Fruit fly (Drosophila melanogaster) whole organism, embryonic: ENCODE measurements around the gene upd1.
A peak's percentile ranks its signal among the peaks of the same experiment; 100 is the strongest.

Experiments used
- Adf1 ChIP-seq: fragments of 200-800 bp; sonication (Bioruptor generic); IDR thresholded peaks from 2 replicates; pipeline ENCODE4 v1.3.6; 2022; ENCODE audit warnings: missing biosample characterization, missing genetic modification characterization
- Atf-2 ChIP-seq: fragments of 200-800 bp; sonication (Bioruptor generic); optimal IDR thresholded peaks from 2 replicates; lab custom pipeline; 2016; ENCODE audit warnings: missing biosample characterization, missing genetic modification characterization
- CG11085 ChIP-seq: fragments of 200-800 bp; sonication (Bioruptor generic); IDR thresholded peaks from 2 replicates; pipeline ENCODE4 v1.3.6; 2022; ENCODE audit warnings: missing biosample characterization, missing genetic modification characterization
- CG12391 ChIP-seq: fragments of 200-800 bp; sonication (Bioruptor generic); optimal IDR thresholded peaks from 3 replicates; lab custom pipeline; 2018; ENCODE audit warnings: missing biosample characterization, mild to moderate bottlenecking, missing genetic modification characterization, moderate library complexity
- CG13287 ChIP-seq: fragments of 200-800 bp; sonication (Bioruptor generic); IDR thresholded peaks from 2 replicates; pipeline ENCODE4 v1.3.6; 2022; ENCODE audit warnings: missing biosample characterization, missing genetic modification characterization; ENCODE audit not compliant: partially characterized antibody
- CG14860 ChIP-seq: fragments of 200-800 bp; sonication (Bioruptor generic); IDR thresholded peaks from 3 replicates; pipeline ENCODE4 v1.3.6; 2022; ENCODE audit warnings: missing biosample characterization, missing genetic modification characterization; ENCODE audit not compliant: partially characterized antibody
- CG16815 ChIP-seq: fragments of 200-800 bp; sonication (Bioruptor generic); optimal IDR thresholded peaks from 3 replicates; lab custom pipeline; 2017; ENCODE audit warnings: missing biosample characterization, mild to moderate bottlenecking, missing genetic modification characterization
- CG18262 ChIP-seq: fragments of 200-800 bp; optimal IDR thresholded peaks from 3 replicates; lab custom pipeline; 2019; ENCODE audit warnings: missing biosample characterization, mild to moderate bottlenecking, missing genetic modification characterization, moderate library complexity
- CG2120 ChIP-seq: fragments of 200-800 bp; sonication (Bioruptor generic); optimal IDR thresholded peaks from 3 replicates; lab custom pipeline; 2016; ENCODE audit warnings: missing biosample characterization, missing genetic modification characterization
- CG2199 ChIP-seq: fragments of 200-800 bp; sonication (Bioruptor generic); IDR thresholded peaks from 3 replicates; pipeline ENCODE4 v1.3.6; 2022; ENCODE audit warnings: missing biosample characterization, missing genetic modification characterization
- CG2202 ChIP-seq: fragments of 200-800 bp; sonication (Bioruptor generic); optimal IDR thresholded peaks from 2 replicates; lab custom pipeline; 2018; ENCODE audit warnings: missing biosample characterization, mild to moderate bottlenecking, missing genetic modification characterization
- CG30020 ChIP-seq: fragments of 200-800 bp; optimal IDR thresholded peaks from 2 replicates; lab custom pipeline; 2019; ENCODE audit warnings: missing biosample characterization, mild to moderate bottlenecking, missing genetic modification characterization, moderate library complexity
- CG4707 ChIP-seq: fragments of 200-800 bp; sonication (Bioruptor generic); optimal IDR thresholded peaks from 2 replicates; lab custom pipeline; 2018; ENCODE audit warnings: missing biosample characterization, mild to moderate bottlenecking, missing genetic modification characterization, moderate library complexity
- CG7987 ChIP-seq: fragments of 200-800 bp; sonication (Bioruptor generic); optimal IDR thresholded peaks from 2 replicates; lab custom pipeline; 2018; ENCODE audit warnings: missing biosample characterization, mild to moderate bottlenecking, missing genetic modification characterization, moderate library complexity
- CG8290 ChIP-seq, 3 experiments: fragments of 200-800 bp; sonication (Bioruptor generic); optimal IDR thresholded peaks; 2 replicates each; lab custom pipeline; 2016 to 2019; ENCODE audit warnings: missing biosample characterization in 3 of 3, missing genetic modification characterization in 3 of 3, mild to moderate bottlenecking in 2 of 3, moderate library complexity in 1 of 3
- CTCF ChIP-seq: fragments of 200-800 bp; sonication (Bioruptor generic); optimal IDR thresholded peaks from 2 replicates; lab custom pipeline; 2017; ENCODE audit warnings: missing biosample characterization, mild to moderate bottlenecking, missing genetic modification characterization, moderate library complexity
- CoRest ChIP-seq: fragments of 200-800 bp; sonication (Bioruptor generic); optimal IDR thresholded peaks from 3 replicates; lab custom pipeline; 2018; ENCODE audit warnings: missing biosample characterization, mild to moderate bottlenecking, missing genetic modification characterization, moderate library complexity
- Dbx ChIP-seq: fragments of 200-800 bp; sonication (Bioruptor generic); IDR thresholded peaks from 3 replicates; pipeline ENCODE4 v1.3.6; 2022; ENCODE audit warnings: missing biosample characterization, missing genetic modification characterization
- Ets65A ChIP-seq: fragments of 200-800 bp; sonication (Bioruptor generic); peaks from one replicate; lab custom pipeline; 2016; ENCODE audit warnings: missing biosample characterization, missing genetic modification characterization
- HLH4C ChIP-seq: fragments of 200-800 bp; sonication (Bioruptor generic); IDR thresholded peaks from 3 replicates; pipeline ENCODE4 v1.3.6; 2022; ENCODE audit warnings: missing biosample characterization, missing genetic modification characterization; ENCODE audit not compliant: partially characterized antibody
- HLHmδ ChIP-seq: fragments of 200-800 bp; sonication (Bioruptor generic); optimal IDR thresholded peaks from 2 replicates; lab custom pipeline; 2018; ENCODE audit warnings: missing biosample characterization, mild to moderate bottlenecking, missing genetic modification characterization, moderate library complexity
- Hey ChIP-seq: fragments of 200-800 bp; sonication (Bioruptor generic); optimal IDR thresholded peaks from 3 replicates; lab custom pipeline; 2018; ENCODE audit warnings: missing biosample characterization, mild to moderate bottlenecking, missing genetic modification characterization
- Hr78 ChIP-seq, 2 experiments: fragments of 200-800 bp in 1 of 2; fragments of >200 bp in 1 of 2; sonication (Bioruptor generic) in 1 of 2; optimal IDR thresholded peaks; 2 replicates each; lab custom pipeline; 2017 to 2019; ENCODE audit warnings: missing biosample characterization in 2 of 2, missing genetic modification characterization in 2 of 2, mild to moderate bottlenecking in 1 of 2, moderate library complexity in 1 of 2
- Jarid2 ChIP-seq: fragments of 200-800 bp; sonication (Bioruptor generic); optimal IDR thresholded peaks from 3 replicates; lab custom pipeline; 2017; ENCODE audit warnings: mild to moderate bottlenecking, missing biosample characterization, missing genetic modification reagents, missing genetic modification characterization
- Myb ChIP-seq: fragments of 200-800 bp; sonication (Bioruptor generic); optimal IDR thresholded peaks from 2 replicates; lab custom pipeline; 2016; ENCODE audit warnings: missing biosample characterization, missing genetic modification characterization
- Nf-YC ChIP-seq: fragments of 200-800 bp; optimal IDR thresholded peaks from 3 replicates; lab custom pipeline; 2019; ENCODE audit warnings: missing biosample characterization, mild to moderate bottlenecking, missing genetic modification characterization, moderate library complexity
- Pdp1 ChIP-seq, 2 experiments: fragments of 200-800 bp; sonication (Bioruptor generic); optimal IDR thresholded peaks; 3 replicates each; lab custom pipeline; 2016; ENCODE audit warnings: missing biosample characterization in 2 of 2, missing genetic modification characterization in 2 of 2, mild to moderate bottlenecking in 1 of 2, moderate library complexity in 1 of 2
- Trl ChIP-seq, 3 experiments: fragments of >200 bp in 2 of 3; fragments of 200-800 bp in 1 of 3; sonication (Bioruptor generic) in 1 of 3; optimal IDR thresholded peaks; 2 replicates in 1 of 3; 3 replicates in 2 of 3; lab custom pipeline; 2016 to 2017; ENCODE audit warnings: missing biosample characterization in 1 of 3, missing genetic modification characterization in 1 of 3
- Usf ChIP-seq: fragments of 200-800 bp; sonication (Bioruptor generic); optimal IDR thresholded peaks from 2 replicates; lab custom pipeline; 2017; ENCODE audit warnings: missing genotype, missing biosample characterization, missing genetic modification characterization
- Xbp1 ChIP-seq: fragments of 200-800 bp; sonication (Bioruptor generic); optimal IDR thresholded peaks from 3 replicates; lab custom pipeline; 2016; ENCODE audit warnings: missing biosample characterization, mild to moderate bottlenecking, missing genetic modification characterization
- abd-A ChIP-seq: fragments of 200-800 bp; sonication (Bioruptor generic); optimal IDR thresholded peaks from 3 replicates; lab custom pipeline; 2019; ENCODE audit warnings: missing biosample characterization, mild to moderate bottlenecking, missing genetic modification characterization, moderate library complexity
- ara ChIP-seq: fragments of 200-800 bp; sonication (Bioruptor generic); IDR thresholded peaks from 2 replicates; pipeline ENCODE4 v1.3.6; 2022; ENCODE audit warnings: missing biosample characterization, missing genetic modification characterization
- btn ChIP-seq: fragments of 200-800 bp; sonication (Bioruptor generic); optimal IDR thresholded peaks from 2 replicates; lab custom pipeline; 2016; ENCODE audit warnings: missing biosample characterization, missing genetic modification characterization
- chinmo ChIP-seq: fragments of 200-800 bp; sonication (Bioruptor generic); IDR thresholded peaks from 4 replicates; pipeline ENCODE4 v1.3.6; 2022; ENCODE audit warnings: missing biosample characterization, missing genetic modification characterization; ENCODE audit not compliant: partially characterized antibody
- chm ChIP-seq: fragments of 200-800 bp; sonication (Bioruptor generic); IDR thresholded peaks from 2 replicates; pipeline ENCODE4 v1.3.6; 2022; ENCODE audit warnings: missing biosample characterization, missing genetic modification characterization
- dmrt99B ChIP-seq: fragments of 200-800 bp; sonication (Bioruptor generic); optimal IDR thresholded peaks from 2 replicates; lab custom pipeline; 2018; ENCODE audit warnings: missing biosample characterization, mild to moderate bottlenecking, missing genetic modification characterization, moderate library complexity
- ewg ChIP-seq: fragments of 200-800 bp; sonication (Bioruptor generic); optimal IDR thresholded peaks from 3 replicates; lab custom pipeline; 2017; ENCODE audit warnings: mild to moderate bottlenecking, missing biosample characterization, missing genetic modification reagents, missing genetic modification characterization
- fd102C ChIP-seq: fragments of 200-800 bp; sonication (Bioruptor generic); optimal IDR thresholded peaks from 2 replicates; lab custom pipeline; 2018; ENCODE audit warnings: missing biosample characterization, mild to moderate bottlenecking, missing genetic modification characterization, moderate library complexity
- gem ChIP-seq: fragments of 200-800 bp; sonication (Bioruptor generic); optimal IDR thresholded peaks from 2 replicates; lab custom pipeline; 2019; ENCODE audit warnings: missing biosample characterization, mild to moderate bottlenecking, missing genetic modification characterization, moderate library complexity
- onecut ChIP-seq: fragments of 200-800 bp; sonication (Bioruptor generic); IDR thresholded peaks from 2 replicates; pipeline ENCODE4 v1.3.6; 2022; ENCODE audit warnings: missing biosample characterization, missing genetic modification characterization
- ranshi ChIP-seq: fragments of 200-800 bp; sonication (Bioruptor generic); IDR thresholded peaks from 2 replicates; pipeline ENCODE4 v1.3.6; 2022; ENCODE audit warnings: missing biosample characterization, missing genetic modification characterization
- row ChIP-seq: fragments of 200-800 bp; sonication (Bioruptor generic); IDR thresholded peaks from 3 replicates; pipeline ENCODE4 v1.3.6; 2022; ENCODE audit warnings: missing biosample characterization, missing genetic modification characterization
- scrt ChIP-seq: fragments of 200-800 bp; sonication (Bioruptor generic); optimal IDR thresholded peaks from 2 replicates; lab custom pipeline; 2018; ENCODE audit warnings: missing biosample characterization, mild to moderate bottlenecking, missing genetic modification characterization, moderate library complexity
- tgo ChIP-seq: fragments of 200-800 bp; sonication (Bioruptor generic); IDR thresholded peaks from 3 replicates; pipeline ENCODE4 v1.3.6; 2022; ENCODE audit warnings: missing biosample characterization, missing genetic modification characterization
- tna ChIP-seq: fragments of 200-800 bp; sonication (Bioruptor generic); IDR thresholded peaks from 2 replicates; pipeline ENCODE4 v1.3.6; 2022; ENCODE audit warnings: missing biosample characterization, missing genetic modification characterization; ENCODE audit not compliant: partially characterized antibody
- vvl ChIP-seq: fragments of 200-800 bp; sonication (Bioruptor generic); IDR thresholded peaks from 2 replicates; pipeline ENCODE4 v1.3.6; 2022; ENCODE audit warnings: missing biosample characterization, missing genetic modification characterization
- wdn ChIP-seq: fragments of 200-800 bp; sonication (Bioruptor generic); IDR thresholded peaks from 2 replicates; pipeline ENCODE4 v1.3.6; 2022; ENCODE audit warnings: missing biosample characterization, missing genetic modification characterization
- z ChIP-seq: fragments of 200-800 bp; sonication (Bioruptor generic); IDR thresholded peaks from 3 replicates; pipeline ENCODE4 v1.3.6; 2022; ENCODE audit warnings: missing biosample characterization, missing genetic modification characterization
- zf30C ChIP-seq: fragments of 200-800 bp; sonication (Bioruptor generic); optimal IDR thresholded peaks from 3 replicates; lab custom pipeline; 2018; ENCODE audit warnings: missing biosample characterization, mild to moderate bottlenecking, missing genetic modification characterization

The upd1 gene

dm6 chrX:18357756-18358182 lies 48.7 kb upstream of the upd1 start (continued):
- TF ChIP-seq CG11085 (no peak), CG4707 (GFP tag; lab: Kevin White, UChicago) (no peak), CG14860 (GFP tag; lab: Robert Waterston, UW) (no peak), ewg (GFP tag; lab: Kevin White, UChicago) (peak; percentile 1), btn (no peak), Adf1 (GFP tag; lab: Robert Waterston, UW) (peak; percentile 30; the same call in 1 of the 2 replicates), Dbx (GFP tag; lab: Robert Waterston, UW) (no peak), Jarid2 (GFP tag; lab: Kevin White, UChicago) (no peak), Atf-2 (GFP tag; lab: Kevin White, UChicago) (no peak), CG30020 (tag; lab: Kevin White, UChicago) (no peak), ranshi (GFP tag; lab: Robert Waterston, UW) (no peak), Usf (no peak), gem (tag; lab: Kevin White, UChicago) (no peak), scrt (GFP tag; lab: Kevin White, UChicago) (peak; percentile 48), z (GFP tag; lab: Robert Waterston, UW) (peak; percentile 88), Pdp1 (GFP tag; optimal IDR thresholded peaks at IDR 0.05; lab: Kevin White, UChicago) (peak in 1 of 2 experiments; percentile 27), chinmo (GFP tag; lab: Robert Waterston, UW) (peak; percentile 59; the same call in 2 of the 4 replicates), vvl (GFP tag; lab: Robert Waterston, UW) (0 out of 2 replicates have a peak, but pooled peaks have one; percentile 9), tna (GFP tag; lab: Robert Waterston, UW) (no peak), Trl (optimal IDR thresholded peaks at IDR 0.05; lab: Kevin White, UChicago) (peak; percentile 9 to 44), Trl (GFP tag; optimal IDR thresholded peaks at IDR 0.05; lab: Kevin White, UChicago) (no peak), tgo (GFP tag; lab: Robert Waterston, UW) (0 out of 3 replicates have a peak, but pooled peaks have one; percentile 6), CG12391 (tag; lab: Kevin White, UChicago) (no peak), CG2199 (peak; percentile 88), fd102C (GFP tag; lab: Kevin White, UChicago) (no peak), CG2202 (tag; lab: Kevin White, UChicago) (peak; percentile 1), HLH4C (GFP tag; lab: Robert Waterston, UW) (no peak), wdn (GFP tag; lab: Robert Waterston, UW) (no peak), Hey (tag; lab: Kevin White, UChicago) (no peak), CG13287 (GFP tag; lab: Robert Waterston, UW) (no peak), row (GFP tag; lab: Robert Waterston, UW) (0 out of 3 replicates have a peak, but pooled peaks have one; percentile 48), dmrt99B (tag; lab: Kevin White, UChicago) (no peak), CG18262 (peak; percentile 1), CG2120 (GFP tag; lab: Kevin White, UChicago) (no peak), Hr78 (GFP tag; optimal IDR thresholded peaks at IDR 0.05; lab: Kevin White, UChicago) (no peak), Ets65A (GFP tag; lab: Kevin White, UChicago) (peak; percentile 90), abd-A (tag; lab: Kevin White, UChicago) (peak; percentile 60), CG8290 (GFP tag; optimal IDR thresholded peaks at IDR 0.05; lab: Kevin White, UChicago) (no peak), CG8290 (tag; optimal IDR thresholded peaks at IDR 0.05; lab: Kevin White, UChicago) (peak in 1 of 2 experiments; percentile 46), onecut (GFP tag; lab: Robert Waterston, UW) (no peak), Xbp1 (GFP tag; lab: Kevin White, UChicago) (no peak), chm (GFP tag; lab: Robert Waterston, UW) (0 out of 2 replicates have a peak, but pooled peaks have one; percentile 20), CG16815 (no peak), Nf-YC (tag; lab: Kevin White, UChicago) (peak; percentile 56), CG7987 (GFP tag; lab: Kevin White, UChicago) (no peak), CTCF (peak; percentile 87), HLHmδ (GFP tag; lab: Kevin White, UChicago) (peak; percentile 3), zf30C (GFP tag; lab: Kevin White, UChicago) (peak; percentile 8), ara (0 out of 2 replicates have a peak, but pooled peaks have one; percentile 45), CoRest (tag; lab: Kevin White, UChicago) (peak; percentile 39), Myb (GFP tag; lab: Kevin White, UChicago) (no peak)
